Worm (Caenorhabditis elegans) whole organism, L2 larva: Measurements from ENCODE around the gene Y54E2A.4.

Source experiments
- C34F6.9 ChIP-seq: fragments of 150-350 bp; optimal IDR thresholded peaks from 2 replicates; lab custom pipeline; 2014; ENCODE audit warnings: missing biosample characterization, missing genetic modification characterization
- F13H6.1 ChIP-seq: sonication (generic microtip); optimal IDR thresholded peaks from 2 replicates; lab custom pipeline; 2016; ENCODE audit warnings: missing genetic modification characterization, missing compliant biosample characterization
- Y55F3AM.14 ChIP-seq: fragments of 200-800 bp; sonication (Bioruptor generic); optimal IDR thresholded peaks from 2 replicates; lab custom pipeline; 2018; ENCODE audit warnings: mild to moderate bottlenecking, missing genetic modification characterization, missing compliant biosample characterization
- ZK546.5 ChIP-seq: sonication (generic microtip); optimal IDR thresholded peaks from 2 replicates; lab custom pipeline; 2017; ENCODE audit warnings: missing biosample characterization, missing genetic modification characterization
- alr-1 ChIP-seq: fragments of 150-350 bp; optimal IDR thresholded peaks from 2 replicates; lab custom pipeline; 2014; ENCODE audit warnings: missing biosample characterization, missing genetic modification characterization
- aly-2 ChIP-seq: fragments of 150-350 bp; optimal IDR thresholded peaks from 2 replicates; lab custom pipeline; 2014; ENCODE audit warnings: missing biosample characterization, missing genetic modification characterization
- ama-1 ChIP-seq: fragments of 150-350 bp; optimal IDR thresholded peaks from 2 replicates; lab custom pipeline; 2018; ENCODE audit warnings: inconsistent platforms
- blmp-1 ChIP-seq: sonication (generic microtip); optimal IDR thresholded peaks from 2 replicates; lab custom pipeline; 2017; ENCODE audit warnings: missing genetic modification characterization, mild to moderate bottlenecking, missing compliant biosample characterization, antibody characterized with exemption, moderate library complexity; ENCODE audit not compliant: insufficient read depth
- ceh-82 ChIP-seq: fragments of 150-350 bp; optimal IDR thresholded peaks from 2 replicates; lab custom pipeline; 2014; ENCODE audit warnings: missing biosample characterization, missing genetic modification characterization
- crh-2 ChIP-seq: sonication (generic microtip); optimal IDR thresholded peaks from 2 replicates; lab custom pipeline; 2017; ENCODE audit warnings: missing biosample characterization, missing genetic modification characterization
- dmd-4 ChIP-seq: sonication (generic microtip); optimal IDR thresholded peaks from 2 replicates; lab custom pipeline; 2017; ENCODE audit warnings: missing biosample characterization, missing genetic modification characterization
- egl-27 ChIP-seq: sonication (generic microtip); optimal IDR thresholded peaks from 3 replicates; lab custom pipeline; 2017; ENCODE audit warnings: missing biosample characterization, missing genetic modification reagents, missing genetic modification characterization
- elt-1 ChIP-seq: fragments of 150-350 bp; optimal IDR thresholded peaks from 2 replicates; lab custom pipeline; 2014; ENCODE audit warnings: missing biosample characterization, missing genetic modification characterization
- fos-1 ChIP-seq: fragments of 150-350 bp; optimal IDR thresholded peaks from 2 replicates; lab custom pipeline; 2014; ENCODE audit warnings: missing biosample characterization, missing genetic modification characterization
- gmeb-1 ChIP-seq: fragments of 150-350 bp; optimal IDR thresholded peaks from 2 replicates; lab custom pipeline; 2014; ENCODE audit warnings: missing biosample characterization, missing genetic modification characterization
- lin-11 ChIP-seq: fragments of 150-350 bp; sonication (generic microtip); optimal IDR thresholded peaks from 2 replicates; lab custom pipeline; 2014; ENCODE audit warnings: missing biosample characterization, missing genetic modification characterization, inconsistent platforms, mixed read lengths
- lin-13 ChIP-seq: fragments of 150-350 bp; optimal IDR thresholded peaks from 2 replicates; lab custom pipeline; 2014; ENCODE audit warnings: missing biosample characterization, missing genetic modification reagents, missing genetic modification characterization
- lin-39 ChIP-seq: fragments of 150-350 bp; optimal IDR thresholded peaks from 2 replicates; lab custom pipeline; 2014; ENCODE audit warnings: missing biosample characterization, missing genetic modification reagents, missing genetic modification characterization
- mab-5 ChIP-seq: fragments of 150-350 bp; optimal IDR thresholded peaks from 2 replicates; lab custom pipeline; 2014; ENCODE audit warnings: missing biosample characterization, missing genetic modification characterization
- mdl-1 ChIP-seq, 2 experiments: fragments of 150-350 bp in 1 of 2; sonication (generic microtip) in 1 of 2; optimal IDR thresholded peaks; 2 replicates each; lab custom pipeline; 2017; ENCODE audit warnings: missing biosample characterization in 2 of 2, missing genetic modification characterization in 2 of 2
- nhr-10 ChIP-seq: sonication (generic microtip); optimal IDR thresholded peaks from 2 replicates; lab custom pipeline; 2017; ENCODE audit warnings: missing biosample characterization, missing genetic modification characterization
- nhr-12 ChIP-seq: fragments of 150-350 bp; optimal IDR thresholded peaks from 2 replicates; lab custom pipeline; 2014; ENCODE audit warnings: missing biosample characterization, missing genetic modification characterization
- nhr-129 ChIP-seq: fragments of 150-350 bp; optimal IDR thresholded peaks from 2 replicates; lab custom pipeline; 2014; ENCODE audit warnings: missing biosample characterization, missing genetic modification characterization
- nhr-21 ChIP-seq: fragments of 150-350 bp; optimal IDR thresholded peaks from 2 replicates; lab custom pipeline; 2014; ENCODE audit warnings: missing biosample characterization, missing genetic modification characterization
- nhr-237 ChIP-seq: fragments of 150-350 bp; optimal IDR thresholded peaks from 2 replicates; lab custom pipeline; 2014; ENCODE audit warnings: missing biosample characterization, missing genetic modification characterization
- nhr-25 ChIP-seq: fragments of 150-350 bp; sonication (generic microtip); optimal IDR thresholded peaks from 3 replicates; lab custom pipeline; 2014; ENCODE audit warnings: missing biosample characterization, missing genetic modification characterization
- nhr-6 ChIP-seq: fragments of 150-350 bp; optimal IDR thresholded peaks from 2 replicates; lab custom pipeline; 2014; ENCODE audit warnings: missing biosample characterization, missing genetic modification characterization
- peb-1 ChIP-seq: fragments of 150-350 bp; optimal IDR thresholded peaks from 2 replicates; lab custom pipeline; 2014; ENCODE audit warnings: missing biosample characterization, missing genetic modification characterization
- sem-4 ChIP-seq: fragments of 150-350 bp; optimal IDR thresholded peaks from 2 replicates; lab custom pipeline; 2014; ENCODE audit warnings: missing biosample characterization, missing genetic modification reagents, missing genetic modification characterization
- skn-1 ChIP-seq: sonication (generic microtip); optimal IDR thresholded peaks from 2 replicates; lab custom pipeline; 2017; ENCODE audit warnings: missing biosample characterization, missing genetic modification characterization
- sma-3 ChIP-seq: sonication (generic microtip); optimal IDR thresholded peaks from 2 replicates; lab custom pipeline; 2016; ENCODE audit warnings: missing genetic modification reagents, missing genetic modification characterization, missing compliant biosample characterization
- sma-9 ChIP-seq, 2 experiments: fragments of 150-350 bp in 1 of 2; sonication (generic microtip) in 1 of 2; optimal IDR thresholded peaks; 2 replicates each; lab custom pipeline; 2014 to 2016; ENCODE audit warnings: missing genetic modification characterization in 2 of 2, mild to moderate bottlenecking in 1 of 2, missing biosample characterization in 1 of 2, missing compliant biosample characterization in 1 of 2, missing genetic modification reagents in 1 of 2, moderate library complexity in 1 of 2
- snpc-4 ChIP-seq: fragments of 150-350 bp; optimal IDR thresholded peaks from 2 replicates; lab custom pipeline; 2014; ENCODE audit warnings: missing biosample characterization, missing genetic modification characterization
- unc-39 ChIP-seq: fragments of 150-350 bp; optimal IDR thresholded peaks from 2 replicates; lab custom pipeline; 2014; ENCODE audit warnings: missing biosample characterization, missing genetic modification characterization
- unc-55 ChIP-seq: fragments of 150-350 bp; sonication (generic microtip); optimal IDR thresholded peaks from 3 replicates; lab custom pipeline; 2014; ENCODE audit warnings: missing biosample characterization, missing genetic modification reagents, missing genetic modification characterization
- unc-62 ChIP-seq: fragments of 150-350 bp; optimal IDR thresholded peaks from 2 replicates; lab custom pipeline; 2014; ENCODE audit warnings: missing biosample characterization, missing genetic modification reagents, missing genetic modification characterization
- zag-1 ChIP-seq: fragments of 150-350 bp; optimal IDR thresholded peaks from 2 replicates; lab custom pipeline; 2014; ENCODE audit warnings: missing biosample characterization, missing genetic modification characterization
- ztf-1 ChIP-seq: fragments of 200-800 bp; sonication (Bioruptor generic); conservative IDR thresholded peaks from 2 replicates; pipeline ENCODE4 v1.3.6; 2022; ENCODE audit warnings: missing genetic modification characterization, missing compliant biosample characterization
- ztf-11 ChIP-seq: sonication (generic microtip); optimal IDR thresholded peaks from 2 replicates; lab custom pipeline; 2017; ENCODE audit warnings: missing biosample characterization, missing genetic modification characterization
- ztf-4 ChIP-seq: fragments of 150-350 bp; optimal IDR thresholded peaks from 2 replicates; lab custom pipeline; 2014; ENCODE audit warnings: missing biosample characterization, missing genetic modification characterization

Gene Y54E2A.4

DNA sequence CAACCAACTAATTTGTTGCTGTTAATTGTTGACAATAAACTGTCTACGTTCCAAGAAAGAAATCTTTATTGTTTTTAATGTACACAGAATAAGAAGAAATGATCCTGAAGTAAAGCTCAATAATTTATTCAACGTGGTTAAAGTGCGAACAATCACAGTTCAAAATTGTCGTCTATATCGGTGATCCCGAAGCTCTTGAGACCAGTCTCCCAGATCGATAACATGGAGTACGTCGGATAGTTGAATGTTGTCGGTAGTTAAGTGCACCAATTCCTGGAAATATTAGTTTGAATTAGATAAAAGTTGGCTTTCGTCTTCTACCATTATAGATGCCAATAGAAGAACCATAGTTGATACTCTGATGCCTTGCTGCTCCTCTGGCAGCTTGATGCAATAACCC is 61.7 kb downstream of the Y54E2A.4 start:
- TF ChIP-seq C34F6.9 (tag; lab: Kevin White, UChicago), result no peak
- TF ChIP-seq fos-1 (tag; lab: Kevin White, UChicago), result no peak
- TF ChIP-seq nhr-129 (tag; lab: Kevin White, UChicago), result no peak
- no peak for TF ChIP-seq F13H6.1 (tag; lab: Kevin White, UChicago)
- TF ChIP-seq peb-1 (tag; lab: Kevin White, UChicago), result no peak
- TF ChIP-seq unc-62, result no peak
- no peak for TF ChIP-seq nhr-12 (tag; lab: Kevin White, UChicago)
- no peak for TF ChIP-seq ztf-11
- no peak for TF ChIP-seq sma-3 (GFP tag; lab: Kevin White, UChicago)
- no peak for TF ChIP-seq nhr-25 (tag; lab: Kevin White, UChicago)
- no peak for TF ChIP-seq mab-5 (tag; lab: Kevin White, UChicago)

DNA sequence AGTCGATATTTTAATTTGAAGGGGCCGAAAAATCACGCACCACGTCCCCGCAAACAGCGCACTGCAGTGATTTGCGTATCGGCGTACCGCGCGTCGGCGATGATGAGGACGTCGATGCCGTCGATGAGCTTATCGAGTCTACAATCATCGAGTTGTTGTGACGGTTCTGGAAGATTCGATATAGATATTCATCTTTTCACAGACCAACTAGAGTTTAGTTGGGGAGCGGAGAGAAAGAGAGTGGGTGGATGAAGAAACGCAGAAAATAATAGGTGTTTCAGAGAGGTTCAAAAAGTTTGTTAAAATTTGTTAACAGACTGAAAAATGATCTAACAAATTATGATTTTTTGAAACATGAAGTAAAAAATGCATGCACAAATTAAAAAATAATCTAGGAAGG is 64.0 kb downstream of the Y54E2A.4 start, which contains the start of gene nhr-61:
nhr-61 (minus strand) TSS at position 168 of the 400 bp plus-strand sequence.
- TF ChIP-seq ama-1 (lab: Kevin White, UChicago), result no peak
- TF ChIP-seq elt-1, result peak; percentile 54

DNA sequence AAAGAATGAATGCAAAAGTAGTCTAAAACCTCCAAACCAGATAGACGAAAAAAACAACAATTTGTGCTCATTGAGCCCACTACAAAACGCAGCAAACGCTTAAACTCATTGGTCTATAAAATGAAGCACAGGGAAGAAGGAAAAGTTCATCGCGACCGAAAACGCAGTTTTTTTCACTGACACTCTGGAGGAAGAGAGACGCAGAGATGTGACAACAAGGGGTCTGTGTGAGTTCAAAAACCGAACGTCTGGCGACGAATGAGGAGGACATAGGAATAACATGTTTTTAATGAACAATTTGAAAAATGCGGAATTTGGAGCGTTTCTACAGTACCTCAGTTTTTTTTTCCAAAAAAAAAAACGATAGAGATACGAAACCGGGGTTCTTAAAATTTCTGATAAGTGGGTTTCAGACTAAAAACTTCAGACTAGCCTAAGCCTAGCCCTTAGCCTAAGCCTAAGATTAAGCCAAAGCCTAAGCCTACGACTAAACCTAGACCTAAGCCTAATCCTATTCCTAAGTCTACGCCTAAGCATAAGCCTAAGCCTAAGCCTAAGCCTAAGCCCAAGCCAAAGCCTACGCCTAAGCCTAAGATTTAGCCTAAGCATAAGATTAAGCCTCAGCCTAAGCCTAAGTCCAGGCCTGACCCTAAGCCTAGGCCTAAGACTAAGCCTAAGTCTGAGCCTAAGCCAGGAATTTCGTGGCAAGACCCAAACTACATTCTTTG is 65.0 kb downstream of the Y54E2A.4 start:
- TF ChIP-seq C34F6.9 (tag; lab: Kevin White, UChicago), result no peak
- peak; percentile 11 for TF ChIP-seq fos-1 (tag; lab: Kevin White, UChicago)
- TF ChIP-seq ceh-82 (tag; lab: Kevin White, UChicago), result no peak

DNA sequence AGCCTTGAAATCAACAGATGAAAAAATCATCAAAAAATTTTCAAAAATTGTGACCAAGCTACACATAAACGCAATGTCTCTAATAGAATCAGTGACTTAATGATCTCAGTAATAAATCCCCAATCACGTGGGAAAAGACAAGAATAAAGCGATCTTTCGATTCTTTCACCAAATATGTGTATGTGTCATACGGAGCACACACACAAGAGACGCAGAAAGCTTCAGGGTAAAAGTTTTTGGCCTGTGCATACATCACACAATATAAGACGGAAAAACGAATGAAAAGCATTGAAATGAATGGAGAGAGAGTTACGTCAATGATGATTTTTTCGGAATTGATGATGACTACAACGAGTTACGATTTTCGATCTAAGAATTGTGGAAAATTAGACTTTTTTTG is 66.0 kb downstream of the Y54E2A.4 start:
- no peak for TF ChIP-seq mab-5 (tag; lab: Kevin White, UChicago)
- no peak for TF ChIP-seq ztf-1 (GFP tag; lab: Robert Waterston, UW)
- no peak for TF ChIP-seq ama-1 (lab: Kevin White, UChicago)
- no peak for TF ChIP-seq unc-39 (tag; lab: Kevin White, UChicago)
- TF ChIP-seq lin-39 (tag; lab: Kevin White, UChicago), result no peak
- peak; percentile 5 for TF ChIP-seq nhr-21 (tag; lab: Kevin White, UChicago)
- TF ChIP-seq C34F6.9 (tag; lab: Kevin White, UChicago), result peak; percentile 13
- TF ChIP-seq fos-1 (tag; lab: Kevin White, UChicago), result peak; percentile 54
- TF ChIP-seq, all 48 proteins: peak for 3

DNA sequence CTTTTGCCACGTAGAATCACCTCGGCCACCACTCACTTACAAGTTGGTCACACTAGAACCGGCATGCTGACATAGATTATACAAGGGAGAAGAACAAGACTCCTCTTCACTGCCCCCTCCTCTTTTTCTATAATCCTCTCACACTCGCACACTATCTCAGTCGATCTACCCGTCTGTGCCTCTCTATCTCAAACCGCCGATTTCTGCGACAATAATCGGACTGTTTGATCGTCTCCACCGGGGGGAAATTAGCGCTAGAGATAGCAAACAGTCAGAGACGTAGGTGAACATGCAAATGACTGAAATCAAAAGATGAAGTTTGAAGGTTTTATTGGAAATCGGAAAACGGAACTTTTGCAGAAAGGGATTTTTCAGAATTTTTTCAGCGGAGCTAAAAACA is 68.0 kb downstream of the Y54E2A.4 start:
- TF ChIP-seq blmp-1 (tag; lab: Kevin White, UChicago), result peak; percentile 56
- TF ChIP-seq mdl-1 (tag; optimal IDR thresholded peaks at IDR 0.05; lab: Kevin White, UChicago), result peak in 1 of 2 experiments; percentile 15
- peak; percentile 14 for TF ChIP-seq elt-1
- peak; percentile 76 for TF ChIP-seq gmeb-1 (tag; lab: Kevin White, UChicago)
- no peak for TF ChIP-seq nhr-10 (tag; lab: Kevin White, UChicago)
- no peak for TF ChIP-seq ama-1 (lab: Kevin White, UChicago)
- TF ChIP-seq crh-2, result peak; percentile 90
- TF ChIP-seq sma-3 (GFP tag; lab: Kevin White, UChicago), result peak; percentile 71
- no peak for TF ChIP-seq aly-2 (tag; lab: Kevin White, UChicago)
- no peak for TF ChIP-seq peb-1 (tag; lab: Kevin White, UChicago)
- no peak for TF ChIP-seq unc-39 (tag; lab: Kevin White, UChicago)
- TF ChIP-seq nhr-129 (tag; lab: Kevin White, UChicago), result peak; percentile 76
- TF ChIP-seq unc-55 (GFP tag; lab: Kevin White, UChicago), result no peak
- no peak for TF ChIP-seq ztf-1 (GFP tag; lab: Robert Waterston, UW)
- peak; percentile 63 for TF ChIP-seq nhr-6 (tag; lab: Kevin White, UChicago)
- no peak for TF ChIP-seq skn-1 (tag; lab: Kevin White, UChicago)
- TF ChIP-seq lin-11 (tag; lab: Kevin White, UChicago), result no peak
- peak; percentile 86 for TF ChIP-seq F13H6.1 (tag; lab: Kevin White, UChicago)
- TF ChIP-seq egl-27 (tag; lab: Kevin White, UChicago), result peak; percentile 39
- TF ChIP-seq nhr-21 (tag; lab: Kevin White, UChicago), result peak; percentile 70
- no peak for TF ChIP-seq ZK546.5
- TF ChIP-seq unc-62, result no peak
- TF ChIP-seq fos-1 (tag; lab: Kevin White, UChicago), result peak; percentile 75
- TF ChIP-seq ztf-11, result no peak
- TF ChIP-seq nhr-237 (tag; lab: Kevin White, UChicago), result no peak
- peak; percentile 86 for TF ChIP-seq sma-9 (GFP tag; optimal IDR thresholded peaks at IDR 0.05; lab: Kevin White, UChicago)
- no peak for TF ChIP-seq sma-9 (tag; optimal IDR thresholded peaks at IDR 0.05; lab: Kevin White, UChicago)
- peak; percentile 40 for TF ChIP-seq C34F6.9 (tag; lab: Kevin White, UChicago)
- TF ChIP-seq ztf-4 (tag; lab: Kevin White, UChicago), result peak; percentile 38
- TF ChIP-seq Y55F3AM.14 (GFP tag; lab: Kevin White, UChicago), result no peak
- TF ChIP-seq dmd-4 (tag; lab: Kevin White, UChicago), result no peak
- peak; percentile 89 for TF ChIP-seq nhr-25 (tag; lab: Kevin White, UChicago)
- peak; percentile 42 for TF ChIP-seq lin-13 (GFP tag; lab: Kevin White, UChicago)
- no peak for TF ChIP-seq lin-39 (tag; lab: Kevin White, UChicago)
- TF ChIP-seq ceh-82 (tag; lab: Kevin White, UChicago), result no peak
- peak; percentile 0 for TF ChIP-seq snpc-4 (tag; lab: Kevin White, UChicago)
- TF ChIP-seq alr-1 (tag; lab: Kevin White, UChicago), result no peak
- TF ChIP-seq zag-1 (tag; lab: Kevin White, UChicago), result no peak
- peak; percentile 61 for TF ChIP-seq sem-4 (tag; lab: Kevin White, UChicago)
